Fruit fly (Drosophila melanogaster) whole organism, embryonic: Measurements from ENCODE around the gene CG10137.

Source experiments
- B-H1 ChIP-seq: fragments of 200-800 bp; sonication (Bioruptor generic); IDR thresholded peaks from 3 replicates; pipeline ENCODE4 v1.3.6; 2022; ENCODE audit warnings: missing biosample characterization, missing genetic modification characterization
- BEAF-32 ChIP-seq: fragments of 200-800 bp; sonication (Bioruptor generic); optimal IDR thresholded peaks from 3 replicates; lab custom pipeline; 2017; ENCODE audit warnings: missing biosample characterization, missing genetic modification characterization, mild to moderate bottlenecking, moderate library complexity, missing genetic modification reagents
- Bgb ChIP-seq: fragments of 200-800 bp; sonication (Bioruptor generic); IDR thresholded peaks from 2 replicates; pipeline ENCODE4 v1.3.6; 2022; ENCODE audit warnings: missing biosample characterization, missing genetic modification characterization; ENCODE audit not compliant: partially characterized antibody
- Blimp-1 ChIP-seq: fragments of 200-800 bp; sonication (Bioruptor generic); optimal IDR thresholded peaks from 3 replicates; lab custom pipeline; 2018; ENCODE audit warnings: missing biosample characterization, missing genetic modification characterization, mild to moderate bottlenecking, moderate library complexity, missing genetic modification reagents
- Bteb2 ChIP-seq: fragments of 200-800 bp; sonication (Bioruptor generic); optimal IDR thresholded peaks from 2 replicates; lab custom pipeline; 2016; ENCODE audit warnings: missing biosample characterization, missing genetic modification characterization
- CG10209 ChIP-seq: fragments of 200-800 bp; sonication (Bioruptor generic); optimal IDR thresholded peaks from 3 replicates; lab custom pipeline; 2017; ENCODE audit warnings: missing biosample characterization, mild to moderate bottlenecking, missing genetic modification characterization, missing genetic modification reagents
- CG10321 ChIP-seq: fragments of 200-800 bp; sonication (Bioruptor generic); IDR thresholded peaks from 2 replicates; pipeline ENCODE4 v1.3.6; 2022; ENCODE audit warnings: missing biosample characterization, missing genetic modification characterization
- CG11456 ChIP-seq: fragments of 200-800 bp; sonication (Bioruptor generic); IDR thresholded peaks from 3 replicates; pipeline ENCODE4 v1.3.6; 2022; ENCODE audit warnings: missing biosample characterization, missing genetic modification characterization
- CG11560 ChIP-seq: fragments of 200-800 bp; sonication (Bioruptor generic); IDR thresholded peaks from 3 replicates; pipeline ENCODE4 v1.3.6; 2022; ENCODE audit warnings: missing biosample characterization, missing genetic modification characterization
- CG12769 ChIP-seq: fragments of 200-800 bp; sonication (Bioruptor generic); optimal IDR thresholded peaks from 2 replicates; lab custom pipeline; 2019; ENCODE audit warnings: missing biosample characterization, mild to moderate bottlenecking, missing genetic modification characterization, moderate library complexity
- CG14860 ChIP-seq: fragments of 200-800 bp; sonication (Bioruptor generic); IDR thresholded peaks from 3 replicates; pipeline ENCODE4 v1.3.6; 2022; ENCODE audit warnings: missing biosample characterization, missing genetic modification characterization; ENCODE audit not compliant: partially characterized antibody
- CG15514 ChIP-seq: fragments of 200-800 bp; sonication (Bioruptor generic); optimal IDR thresholded peaks from 3 replicates; lab custom pipeline; 2017; ENCODE audit warnings: missing biosample characterization, missing genetic modification characterization, mild to moderate bottlenecking, moderate library complexity, missing genetic modification reagents
- CG15601 ChIP-seq: fragments of 200-800 bp; sonication (Bioruptor generic); optimal IDR thresholded peaks from 3 replicates; lab custom pipeline; 2019; ENCODE audit warnings: missing biosample characterization, mild to moderate bottlenecking, missing genetic modification characterization, moderate library complexity
- CG16813 ChIP-seq: fragments of 200-800 bp; sonication (Bioruptor generic); IDR thresholded peaks from 3 replicates; pipeline ENCODE4 v1.3.6; 2022; ENCODE audit warnings: missing biosample characterization, missing genetic modification characterization; ENCODE audit not compliant: partially characterized antibody
- CG17186 ChIP-seq: fragments of 200-800 bp; sonication (Bioruptor generic); optimal IDR thresholded peaks from 3 replicates; lab custom pipeline; 2017; ENCODE audit warnings: missing biosample characterization, missing genetic modification reagents, missing genetic modification characterization
- CG17829 ChIP-seq: fragments of 200-800 bp; optimal IDR thresholded peaks from 2 replicates; lab custom pipeline; 2019; ENCODE audit warnings: missing biosample characterization, mild to moderate bottlenecking, missing genetic modification characterization, moderate library complexity
- CG2116 ChIP-seq: fragments of 200-800 bp; sonication (Bioruptor generic); optimal IDR thresholded peaks from 3 replicates; lab custom pipeline; 2018; ENCODE audit warnings: missing biosample characterization, mild to moderate bottlenecking, missing genetic modification characterization
- CG2199 ChIP-seq: fragments of 200-800 bp; sonication (Bioruptor generic); IDR thresholded peaks from 3 replicates; pipeline ENCODE4 v1.3.6; 2022; ENCODE audit warnings: missing biosample characterization, missing genetic modification characterization
- CG34224 ChIP-seq: fragments of 200-800 bp; sonication (Bioruptor generic); IDR thresholded peaks from 3 replicates; pipeline ENCODE4 v1.3.6; 2022; ENCODE audit warnings: missing biosample characterization, missing genetic modification characterization; ENCODE audit not compliant: partially characterized antibody
- CG9797 ChIP-seq: fragments of 200-800 bp; sonication (Bioruptor generic); optimal IDR thresholded peaks from 3 replicates; lab custom pipeline; 2018; ENCODE audit warnings: missing biosample characterization, mild to moderate bottlenecking, missing genetic modification characterization
- Doc3 ChIP-seq: fragments of 200-800 bp; sonication (Bioruptor generic); IDR thresholded peaks from 3 replicates; pipeline ENCODE4 v1.3.6; 2022; ENCODE audit warnings: missing biosample characterization, missing genetic modification characterization; ENCODE audit not compliant: partially characterized antibody
- E2f2 ChIP-seq: fragments of 200-800 bp; sonication (Bioruptor generic); IDR thresholded peaks from 2 replicates; pipeline ENCODE4 v1.3.6; 2022; ENCODE audit warnings: missing biosample characterization, missing genetic modification characterization
- Fer1 ChIP-seq: fragments of 200-800 bp; sonication (Bioruptor generic); optimal IDR thresholded peaks from 2 replicates; lab custom pipeline; 2017; ENCODE audit warnings: missing biosample characterization, mild to moderate bottlenecking, missing genetic modification characterization
- GATAe ChIP-seq: fragments of 200-800 bp; sonication (Bioruptor generic); conservative IDR thresholded peaks from 2 replicates; pipeline ENCODE4 v1.3.6; 2022; ENCODE audit warnings: missing biosample characterization, missing genetic modification characterization
- HLH4C ChIP-seq: fragments of 200-800 bp; sonication (Bioruptor generic); IDR thresholded peaks from 3 replicates; pipeline ENCODE4 v1.3.6; 2022; ENCODE audit warnings: missing biosample characterization, missing genetic modification characterization; ENCODE audit not compliant: partially characterized antibody
- HmgZ ChIP-seq: fragments of 200-800 bp; sonication (Bioruptor generic); optimal IDR thresholded peaks from 2 replicates; lab custom pipeline; 2018; ENCODE audit warnings: missing biosample characterization, mild to moderate bottlenecking, missing genetic modification characterization
- Meics ChIP-seq: fragments of 200-800 bp; sonication (Bioruptor generic); optimal IDR thresholded peaks from 2 replicates; lab custom pipeline; 2017; ENCODE audit warnings: missing biosample characterization, mild to moderate bottlenecking, missing genetic modification characterization
- Rfx ChIP-seq: fragments of 200-800 bp; sonication (Bioruptor generic); IDR thresholded peaks from 2 replicates; pipeline ENCODE4 v1.3.6; 2022; ENCODE audit warnings: missing biosample characterization, missing genetic modification characterization
- Ssrp ChIP-seq: fragments of 200-800 bp; sonication (Bioruptor generic); optimal IDR thresholded peaks from 2 replicates; lab custom pipeline; 2018; ENCODE audit warnings: missing biosample characterization, mild to moderate bottlenecking, missing genetic modification characterization, moderate library complexity
- Stat92E ChIP-seq, 3 experiments: fragments of >200 bp in 2 of 3; fragments of 200-800 bp in 1 of 3; sonication (Bioruptor generic) in 1 of 3; optimal IDR thresholded peaks; 2 replicates each; lab custom pipeline; 2017 to 2019; ENCODE audit warnings: missing biosample characterization in 3 of 3, missing genetic modification characterization in 3 of 3, mild to moderate bottlenecking in 1 of 3, moderate library complexity in 1 of 3
- amos ChIP-seq: fragments of 200-800 bp; sonication (Bioruptor generic); IDR thresholded peaks from 2 replicates; pipeline ENCODE4 v1.3.6; 2022; ENCODE audit warnings: missing biosample characterization, missing genetic modification characterization; ENCODE audit not compliant: partially characterized antibody
- ato ChIP-seq: fragments of 200-800 bp; sonication (Bioruptor generic); IDR thresholded peaks from 2 replicates; pipeline ENCODE4 v1.3.6; 2022; ENCODE audit warnings: missing biosample characterization, missing genetic modification characterization; ENCODE audit not compliant: partially characterized antibody
- cas ChIP-seq: fragments of 200-800 bp; sonication (Bioruptor generic); IDR thresholded peaks from 2 replicates; pipeline ENCODE4 v1.3.6; 2022; ENCODE audit warnings: missing biosample characterization, missing genetic modification characterization
- chinmo ChIP-seq: fragments of 200-800 bp; sonication (Bioruptor generic); IDR thresholded peaks from 4 replicates; pipeline ENCODE4 v1.3.6; 2022; ENCODE audit warnings: missing biosample characterization, missing genetic modification characterization; ENCODE audit not compliant: partially characterized antibody
- ci ChIP-seq: fragments of 200-800 bp; sonication (Bioruptor generic); IDR thresholded peaks from 3 replicates; pipeline ENCODE4 v1.3.6; 2022; ENCODE audit warnings: missing biosample characterization, missing genetic modification characterization
- hbn ChIP-seq: fragments of 200-800 bp; sonication (Bioruptor generic); IDR thresholded peaks from 2 replicates; pipeline ENCODE4 v1.3.6; 2022; ENCODE audit warnings: missing biosample characterization, missing genetic modification characterization; ENCODE audit not compliant: partially characterized antibody
- inv ChIP-seq: fragments of 200-800 bp; sonication (Bioruptor generic); IDR thresholded peaks from 2 replicates; pipeline ENCODE4 v1.3.6; 2022; ENCODE audit warnings: missing biosample characterization, missing genetic modification characterization; ENCODE audit not compliant: partially characterized antibody
- lov ChIP-seq, 2 experiments: fragments of 200-800 bp in 1 of 2; fragments of >200 bp in 1 of 2; sonication (Bioruptor generic) in 1 of 2; IDR thresholded peaks in 1 of 2; optimal IDR thresholded peaks in 1 of 2; 2 replicates in 1 of 2; 3 replicates in 1 of 2; pipeline versions ENCODE4 v1.3.6 to Lab custom; 2017 to 2022; ENCODE audit warnings: missing biosample characterization in 1 of 2, missing genetic modification characterization in 1 of 2
- mld ChIP-seq: fragments of 200-800 bp; sonication (Bioruptor generic); IDR thresholded peaks from 3 replicates; pipeline ENCODE4 v1.3.6; 2022; ENCODE audit warnings: missing biosample characterization, missing genetic modification characterization; ENCODE audit not compliant: partially characterized antibody
- oc ChIP-seq: fragments of 200-800 bp; sonication (Bioruptor generic); optimal IDR thresholded peaks from 2 replicates; lab custom pipeline; 2018; ENCODE audit warnings: missing biosample characterization, mild to moderate bottlenecking, missing genetic modification characterization, moderate library complexity
- slou ChIP-seq: fragments of 200-800 bp; sonication (Bioruptor generic); optimal IDR thresholded peaks from 3 replicates; lab custom pipeline; 2016; ENCODE audit warnings: missing biosample characterization, missing genetic modification characterization
- vnd ChIP-seq: fragments of 200-800 bp; sonication (Bioruptor generic); IDR thresholded peaks from 3 replicates; pipeline ENCODE4 v1.3.6; 2022; ENCODE audit warnings: missing biosample characterization, missing genetic modification characterization; ENCODE audit not compliant: partially characterized antibody
- vvl ChIP-seq: fragments of 200-800 bp; sonication (Bioruptor generic); IDR thresholded peaks from 2 replicates; pipeline ENCODE4 v1.3.6; 2022; ENCODE audit warnings: missing biosample characterization, missing genetic modification characterization
- zen2 ChIP-seq: fragments of 200-800 bp; sonication (Bioruptor generic); IDR thresholded peaks from 3 replicates; pipeline ENCODE4 v1.3.6; 2022; ENCODE audit warnings: missing biosample characterization, missing genetic modification characterization; ENCODE audit not compliant: partially characterized antibody

CG10137 gene

dm6 chr2L:19577187-19577765, 50.8 kb downstream of the CG10137 start, which contains the start of the genes spi and msb1l (continued):
- TF ChIP-seq Stat92E (GFP tag; optimal IDR thresholded peaks at IDR 0.05; lab: Kevin White, UChicago), result no peak
- TF ChIP-seq Meics (GFP tag; lab: Kevin White, UChicago), result peak; percentile 50
- TF ChIP-seq GATAe, result no peak
- TF ChIP-seq lov (optimal IDR thresholded peaks at IDR 0.05; lab: Kevin White, UChicago), result no peak
- 0 out of 3 replicates have a peak, but pooled peaks have one; percentile 37 for TF ChIP-seq lov (GFP tag; IDR thresholded peaks at IDR 0.05; lab: Robert Waterston, UW)
- peak; percentile 41; the same call in 1 of the 3 replicates for TF ChIP-seq HLH4C
- 0 out of 3 replicates have a peak, but pooled peaks have one; percentile 23 for TF ChIP-seq CG14860
- peak; percentile 33 for TF ChIP-seq CG10209 (GFP tag; lab: Kevin White, UChicago)

dm6 chr2L:19579995-19580578, 53.6 kb downstream of the CG10137 start, which contains the start of gene Pmvk:
TSS of gene Pmvk (minus strand) at chr2L:19580351.
- TF ChIP-seq inv (GFP tag; lab: Robert Waterston, UW) (peak; percentile 59), CG12769 (tag; lab: Kevin White, UChicago) (no peak), CG11456 (GFP tag; lab: Robert Waterston, UW) (no peak), CG9797 (peak; percentile 45), E2f2 (GFP tag; lab: Robert Waterston, UW) (peak; percentile 100), CG2116 (GFP tag; lab: Kevin White, UChicago) (peak; percentile 93), CG17186 (GFP tag; lab: Kevin White, UChicago) (peak; percentile 51), CG16813 (GFP tag; lab: Robert Waterston, UW) (peak; percentile 75; the same call in 2 of the 3 replicates), mld (GFP tag; lab: Robert Waterston, UW) (peak; percentile 95), Fer1 (GFP tag; lab: Kevin White, UChicago) (peak; percentile 43), slou (GFP tag; lab: Kevin White, UChicago) (no peak), BEAF-32 (peak; percentile 50), ato (GFP tag; lab: Robert Waterston, UW) (peak; percentile 98), cas (GFP tag; lab: Robert Waterston, UW) (no peak), Rfx (GFP tag; lab: Robert Waterston, UW) (no peak), CG17829 (tag; lab: Kevin White, UChicago) (peak; percentile 39), hbn (GFP tag; lab: Robert Waterston, UW) (peak; percentile 72), Blimp-1 (GFP tag; lab: Kevin White, UChicago) (peak; percentile 98), CG10321 (GFP tag; lab: Robert Waterston, UW) (no peak), CG15514 (GFP tag; lab: Kevin White, UChicago) (peak; percentile 88), chinmo (peak; percentile 92; the same call in 3 of the 4 replicates), vnd (peak; percentile 91), Doc3 (GFP tag; lab: Robert Waterston, UW) (peak; percentile 65), CG14860 (peak; percentile 92), B-H1 (GFP tag; lab: Robert Waterston, UW) (no peak), CG2199 (GFP tag; lab: Robert Waterston, UW) (no peak), Ssrp (no peak), oc (tag; lab: Kevin White, UChicago) (no peak), CG34224 (GFP tag; lab: Robert Waterston, UW) (peak; percentile 88), CG11560 (tag; lab: Robert Waterston, UW) (no peak), Bgb (GFP tag; lab: Robert Waterston, UW) (peak; percentile 90), ci (GFP tag; lab: Robert Waterston, UW) (peak; percentile 39; the same call in 1 of the 3 replicates), amos (GFP tag; lab: Robert Waterston, UW) (peak; percentile 77; the same call in 1 of the 2 replicates), zen2 (GFP tag; lab: Robert Waterston, UW) (peak; percentile 95), HmgZ (tag; lab: Kevin White, UChicago) (peak; percentile 63), Bteb2 (no peak), CG15601 (tag; lab: Kevin White, UChicago) (no peak), vvl (GFP tag; lab: Robert Waterston, UW) (peak; percentile 52; the same call in 1 of the 2 replicates)
